Fruit fly (Drosophila melanogaster) whole organism, embryonic: ENCODE results near the gene CG7879.

Experiments used
- CG11093 ChIP-seq: fragments of 200-800 bp; sonication (Bioruptor generic); IDR thresholded peaks from 3 replicates; pipeline ENCODE4 v1.3.6; 2022; ENCODE audit warnings: missing biosample characterization, missing genetic modification characterization
- CG6175 ChIP-seq: fragments of 200-800 bp; sonication (Bioruptor generic); IDR thresholded peaks from 3 replicates; pipeline ENCODE4 v1.3.6; 2022; ENCODE audit warnings: missing biosample characterization, missing genetic modification characterization
- Deaf1 ChIP-seq: fragments of 200-800 bp; optimal IDR thresholded peaks from 3 replicates; lab custom pipeline; 2019; ENCODE audit warnings: missing biosample characterization, mild to moderate bottlenecking, missing genetic modification characterization, moderate library complexity
- dan ChIP-seq: fragments of 200-800 bp; sonication (Bioruptor generic); IDR thresholded peaks from 2 replicates; pipeline ENCODE4 v1.3.6; 2022; ENCODE audit warnings: missing biosample characterization, missing genetic modification characterization
- fd96Cb ChIP-seq: fragments of 200-800 bp; sonication (Bioruptor generic); optimal IDR thresholded peaks from 2 replicates; lab custom pipeline; 2018; ENCODE audit warnings: missing biosample characterization, mild to moderate bottlenecking, missing genetic modification characterization, moderate library complexity
- gce ChIP-seq: fragments of 200-800 bp; sonication (Bioruptor generic); IDR thresholded peaks from 3 replicates; pipeline ENCODE4 v1.3.6; 2022; ENCODE audit warnings: missing biosample characterization, missing genetic modification characterization

dm6 chr3L:1590194-1590593 is 21.8 kb upstream of the CG7879 start:
- TF ChIP-seq dan (GFP tag; lab: Robert Waterston, UW) (no peak), Deaf1 (tag; lab: Kevin White, UChicago) (peak; percentile 17), fd96Cb (tag; lab: Kevin White, UChicago) (no peak), CG6175 (GFP tag; lab: Robert Waterston, UW) (no peak), gce (GFP tag; lab: Robert Waterston, UW) (no peak), CG11093 (GFP tag; lab: Robert Waterston, UW) (no peak)
